Worm (Caenorhabditis elegans): ENCODE data around the gene cylc-1.

ce11 chrIV:5183755-5184166, 41.8 kb downstream of the cylc-1 start, which contains the start of gene W03F8.4:
- TF ChIP-seq ztf-11 (tag; optimal IDR thresholded peaks at IDR 0.05) (no peak), ama-1 (optimal IDR thresholded peaks at IDR 0.05) (peak; percentile 53), nhr-25 (tag; optimal IDR thresholded peaks at IDR 0.05) (peak; percentile 96), mdl-1 (tag; optimal IDR thresholded peaks at IDR 0.05) (no peak), daf-12 (tag; optimal IDR thresholded peaks at IDR 0.05) (no peak)

Measured in whole organism, L3 larva.